Fruit fly (Drosophila melanogaster): Measurements from ENCODE around the gene twin.

The twin gene

DNA sequence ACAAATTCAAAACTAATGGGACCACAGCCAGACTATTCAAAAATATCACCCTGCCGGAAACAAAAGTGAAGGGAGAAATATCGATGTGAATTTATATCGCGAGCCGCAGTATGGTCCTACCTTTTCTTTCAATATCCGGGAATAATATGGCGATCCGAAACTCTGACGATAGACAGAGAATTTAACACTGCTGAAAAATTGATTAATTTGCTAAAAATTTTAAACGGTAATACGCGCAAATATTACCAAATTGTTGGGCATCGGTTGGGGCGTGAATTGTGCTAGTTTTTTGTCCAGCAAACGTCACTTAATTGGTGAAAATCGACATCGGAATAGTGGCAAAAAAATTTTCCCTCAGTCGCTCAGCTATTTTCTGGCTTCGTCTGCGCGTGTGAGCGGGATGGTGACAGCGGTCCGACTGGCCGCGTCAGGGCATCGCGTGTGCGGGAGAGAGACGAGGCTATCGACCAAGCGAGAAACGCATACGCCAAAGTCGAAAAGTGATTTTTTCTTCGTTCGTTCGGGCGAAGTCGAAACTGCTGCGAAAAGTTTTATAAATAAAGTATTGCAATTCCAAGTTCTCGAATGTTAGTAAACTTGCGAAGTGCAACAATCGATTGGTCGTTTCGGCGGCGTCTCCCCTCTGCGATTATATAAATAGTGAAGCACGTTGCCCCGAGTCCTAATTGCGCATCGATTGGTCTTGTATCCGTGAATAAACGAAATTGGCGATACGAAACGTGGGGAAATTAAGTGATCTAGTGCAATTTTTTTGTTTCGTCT lies 8.8 kb upstream of the twin start, which contains the start of gene mask (continued):
- TF ChIP-seq CG7987 (GFP tag; optimal IDR thresholded peaks at IDR 0.05) (peak; percentile 93), CG12942 (GFP tag; optimal IDR thresholded peaks at IDR 0.05) (peak; percentile 38), CG14860 (GFP tag; IDR thresholded peaks at IDR 0.05; ENCODE audit: partially characterized antibody) (no peak), row (GFP tag; IDR thresholded peaks at IDR 0.05) (peak; percentile 48; the same call in 1 of the 3 replicates), az2 (GFP tag; optimal IDR thresholded peaks at IDR 0.05) (peak; percentile 46), Ssrp (tag; optimal IDR thresholded peaks at IDR 0.05) (peak; percentile 34), jigr1 (GFP tag; IDR thresholded peaks at IDR 0.05) (no peak), Oaz (GFP tag; IDR thresholded peaks at IDR 0.05) (peak; percentile 61; the same call in 1 of the 2 replicates), CG10321 (GFP tag; IDR thresholded peaks at IDR 0.05) (peak; percentile 96), CG10462 (GFP tag; optimal IDR thresholded peaks at IDR 0.05) (no peak), nerfin-2 (GFP tag; IDR thresholded peaks at IDR 0.05; ENCODE audit: partially characterized antibody) (no peak), Lpt (GFP tag; optimal IDR thresholded peaks at IDR 0.05) (no peak), CG4360 (GFP tag; IDR thresholded peaks at IDR 0.05) (0 out of 2 replicates have a peak, but pooled peaks have one; percentile 17), Dbx (GFP tag; IDR thresholded peaks at IDR 0.05) (peak; percentile 81), Hr39 (optimal IDR thresholded peaks at IDR 0.05) (no peak), CG17912 (GFP tag; optimal IDR thresholded peaks at IDR 0.05) (peak; percentile 95), al (GFP tag; IDR thresholded peaks at IDR 0.05) (peak; percentile 70), Spps (tag; optimal IDR thresholded peaks at IDR 0.05) (peak; percentile 66), CG11085 (GFP tag; IDR thresholded peaks at IDR 0.05) (peak; percentile 86), CG32767 (GFP tag; IDR thresholded peaks at IDR 0.05) (no peak), her (GFP tag; optimal IDR thresholded peaks at IDR 0.05) (peak; percentile 70), emc (GFP tag; optimal IDR thresholded peaks at IDR 0.05) (peak; percentile 81), CG12236 (GFP tag; optimal IDR thresholded peaks at IDR 0.05) (peak; percentile 73), CG30020 (tag; optimal IDR thresholded peaks at IDR 0.05) (peak; percentile 32), h (optimal IDR thresholded peaks at IDR 0.05) (no peak), Lhr (GFP tag; optimal IDR thresholded peaks at IDR 0.05) (peak; percentile 63), CG2116 (GFP tag; optimal IDR thresholded peaks at IDR 0.05) (peak; percentile 78), gsb-n (tag; optimal IDR thresholded peaks at IDR 0.05) (peak; percentile 41), caup (GFP tag; optimal IDR thresholded peaks at IDR 0.05; ENCODE audit: severe bottlenecking) (peak; percentile 91), CG14965 (GFP tag; optimal IDR thresholded peaks at IDR 0.05; ENCODE audit: borderline replicate concordance) (peak; percentile 33), CG16863 (GFP tag; optimal IDR thresholded peaks at IDR 0.05) (peak; percentile 73), CG10274 (GFP tag; optimal IDR thresholded peaks at IDR 0.05) (peak; percentile 33), zen2 (GFP tag; IDR thresholded peaks at IDR 0.05; ENCODE audit: partially characterized antibody) (no peak), CG2199 (GFP tag; IDR thresholded peaks at IDR 0.05) (no peak), Stat92E (GFP tag; optimal IDR thresholded peaks at IDR 0.05) (peak in 1 of 3 experiments; percentile 56), Hr78 (GFP tag; optimal IDR thresholded peaks at IDR 0.05) (no peak), Fer2 (tag; optimal IDR thresholded peaks at IDR 0.05) (peak; percentile 82), CG8478 (optimal IDR thresholded peaks at IDR 0.05) (peak; percentile 37), hth (optimal IDR thresholded peaks at IDR 0.05) (no peak), luna (GFP tag; optimal IDR thresholded peaks at IDR 0.05) (peak; percentile 84), CG4617 (GFP tag; optimal IDR thresholded peaks at IDR 0.05; ENCODE audit: borderline replicate concordance) (peak; percentile 74), CG8290 (GFP tag; optimal IDR thresholded peaks at IDR 0.05) (peak; percentile 81), CG8290 (tag; optimal IDR thresholded peaks at IDR 0.05) (peak; percentile 28 to 86), Med (GFP tag) (peak; percentile 98), hb (GFP tag; IDR thresholded peaks at IDR 0.05; ENCODE audit: partially characterized antibody) (no peak), sr (GFP tag; IDR thresholded peaks at IDR 0.05) (peak; percentile 83), CG12659 (GFP tag; optimal IDR thresholded peaks at IDR 0.05) (peak; percentile 89), CG43689 (GFP tag; IDR thresholded peaks at IDR 0.05) (peak; percentile 48; the same call in 1 of the 2 replicates), CG11247 (GFP tag; IDR thresholded peaks at IDR 0.05) (peak; percentile 87), Chrac-16 (GFP tag; optimal IDR thresholded peaks at IDR 0.05) (peak; percentile 27)
